Fruit fly (Drosophila melanogaster) S2 (cell line): ENCODE results near the gene Plc21C.

Experiments
- CG8478 ChIP-seq: fragments of >200 bp; optimal IDR thresholded peaks from 2 replicates; lab custom pipeline; 2018
- CTCF ChIP-seq, 2 experiments: fragments of >200 bp; optimal IDR thresholded peaks; 2 replicates each; lab custom pipeline; 2018

DNA sequence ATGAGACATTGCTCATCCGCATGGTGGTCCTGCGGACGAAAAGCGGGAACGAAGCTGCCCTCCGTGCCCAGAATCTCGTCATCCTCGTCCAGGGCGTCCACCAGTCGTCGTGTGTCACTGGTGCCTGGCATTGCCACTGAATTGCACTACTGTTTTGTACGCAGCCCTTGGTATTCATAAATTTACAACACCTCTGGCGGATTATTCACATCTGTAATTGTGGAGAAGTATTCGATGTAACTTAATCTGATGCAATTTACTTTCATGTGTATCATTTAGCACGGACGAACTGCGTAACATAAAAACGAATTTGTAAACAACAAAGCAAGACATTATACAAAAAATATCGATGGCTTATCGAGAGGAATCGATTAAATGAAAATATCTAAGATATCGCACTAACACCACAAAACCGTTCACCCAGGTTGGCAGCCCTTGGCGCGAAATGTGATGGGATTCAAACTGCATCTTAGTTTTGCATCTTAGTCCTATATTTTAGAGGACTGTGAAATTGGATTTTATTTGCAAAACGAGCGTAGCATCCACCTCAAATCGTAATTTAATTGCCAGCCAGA lies 51.9 kb downstream of the Plc21C start, which contains the start of gene Ent1:
- TF ChIP-seq CG8478 (lab: Kevin White, UChicago) (no peak), CTCF (optimal IDR thresholded peaks at IDR 0.05; lab: Kevin White, UChicago) (peak in 1 of 2 experiments; percentile 26)
